Worm (Caenorhabditis elegans) whole organism, early embryonic: Measurements from ENCODE around the gene ddo-3.
A peak's percentile ranks its signal among the peaks of the same experiment; 100 is the strongest.

Experiments
- B0310.2 ChIP-seq: sonication (generic microtip); optimal IDR thresholded peaks from 2 replicates; lab custom pipeline; 2016; ENCODE audit warnings: mild to moderate bottlenecking, missing genetic modification characterization, missing compliant biosample characterization
- F13C5.2 ChIP-seq: sonication (generic microtip); optimal IDR thresholded peaks from 2 replicates; lab custom pipeline; 2017; ENCODE audit warnings: mild to moderate bottlenecking, missing genetic modification characterization, inconsistent platforms, missing compliant biosample characterization
- aly-1 ChIP-seq: sonication (generic microtip); optimal IDR thresholded peaks from 2 replicates; lab custom pipeline; 2016; ENCODE audit warnings: missing genetic modification characterization, missing compliant biosample characterization
- ama-1 ChIP-seq: fragments of 150-350 bp; optimal IDR thresholded peaks from 2 replicates; lab custom pipeline; 2014
- ceh-13 ChIP-seq: fragments of 200-800 bp; sonication (Bioruptor generic); optimal IDR thresholded peaks from 2 replicates; lab custom pipeline; 2018; ENCODE audit warnings: mild to moderate bottlenecking, missing genetic modification characterization, missing compliant biosample characterization
- ceh-36 ChIP-seq: sonication (generic microtip); optimal IDR thresholded peaks from 2 replicates; lab custom pipeline; 2016; ENCODE audit warnings: missing genetic modification characterization, inconsistent platforms, missing compliant biosample characterization
- ets-7 ChIP-seq: sonication (generic microtip); optimal IDR thresholded peaks from 2 replicates; lab custom pipeline; 2016; ENCODE audit warnings: missing genotype, missing genetic modification characterization, missing compliant biosample characterization
- flt-1 ChIP-seq: fragments of 200-800 bp; sonication (Bioruptor generic); IDR thresholded peaks from 2 replicates; pipeline ENCODE4 v1.3.6; 2022; ENCODE audit warnings: missing genetic modification characterization, missing compliant biosample characterization
- hmbx-1 ChIP-seq: sonication (generic microtip); optimal IDR thresholded peaks from 2 replicates; lab custom pipeline; 2016; ENCODE audit warnings: mild to moderate bottlenecking, missing genetic modification characterization, missing compliant biosample characterization
- hmg-4 ChIP-seq: fragments of 200-800 bp; sonication (Bioruptor generic); optimal IDR thresholded peaks from 2 replicates; lab custom pipeline; 2018; ENCODE audit warnings: mild to moderate bottlenecking, missing genetic modification characterization, missing compliant biosample characterization
- hnd-1 ChIP-seq: sonication (generic microtip); optimal IDR thresholded peaks from 2 replicates; lab custom pipeline; 2016; ENCODE audit warnings: missing genetic modification characterization, missing compliant biosample characterization
- pes-1 ChIP-seq: fragments of 200-800 bp; sonication (Bioruptor generic); IDR thresholded peaks from 2 replicates; pipeline ENCODE4 v1.3.6; 2022; ENCODE audit warnings: missing genetic modification reagents, missing genetic modification characterization, missing compliant biosample characterization
- scrt-1 ChIP-seq: fragments of 200-800 bp; sonication (Bioruptor generic); IDR thresholded peaks from 2 replicates; pipeline ENCODE4 v1.3.6; 2022; ENCODE audit warnings: missing genetic modification characterization, missing compliant biosample characterization
- sea-1 ChIP-seq: fragments of 200-800 bp; sonication (Bioruptor generic); conservative IDR thresholded peaks from 2 replicates; pipeline ENCODE4 v1.3.6; 2022; ENCODE audit warnings: missing genetic modification characterization, missing compliant biosample characterization
- tbx-11 ChIP-seq: fragments of 200-800 bp; sonication (Bioruptor generic); IDR thresholded peaks from 2 replicates; pipeline ENCODE4 v1.3.6; 2022; ENCODE audit warnings: missing genetic modification characterization, missing compliant biosample characterization
- tbx-37 ChIP-seq: fragments of 200-800 bp; sonication (Bioruptor generic); conservative IDR thresholded peaks from 2 replicates; pipeline ENCODE4 v1.3.6; 2022; ENCODE audit warnings: missing genetic modification reagents, missing genetic modification characterization, missing compliant biosample characterization
- tra-4 ChIP-seq: sonication (generic microtip); optimal IDR thresholded peaks from 2 replicates; lab custom pipeline; 2017; ENCODE audit warnings: missing genetic modification characterization, missing compliant biosample characterization

Gene ddo-3

ce11 chrIII:6607067-6607466 lies 19.4 kb downstream of the ddo-3 start:
- no peak for TF ChIP-seq ama-1 (lab: Kevin White, UChicago)
- no peak for TF ChIP-seq pes-1 (GFP tag; lab: Robert Waterston, UW)
- no peak for TF ChIP-seq sea-1
- no peak for TF ChIP-seq ceh-13 (GFP tag; lab: Kevin White, UChicago)
- TF ChIP-seq ceh-36 = no peak
- TF ChIP-seq tra-4 (tag; lab: Kevin White, UChicago) = no peak
- no peak for TF ChIP-seq tbx-11
- TF ChIP-seq flt-1 (GFP tag; lab: Robert Waterston, UW) = no peak
- TF ChIP-seq hnd-1 (tag; lab: Kevin White, UChicago) = no peak
- no peak for TF ChIP-seq hmbx-1
- TF ChIP-seq F13C5.2 = no peak
- no peak for TF ChIP-seq scrt-1
- no peak for TF ChIP-seq ets-7
- TF ChIP-seq hmg-4 (GFP tag; lab: Kevin White, UChicago) = no peak
- TF ChIP-seq B0310.2 = no peak

- TF ChIP-seq scrt-1 (no peak), ceh-36 (no peak), F13C5.2 (no peak), hnd-1 (tag; lab: Kevin White, UChicago) (no peak), B0310.2 (no peak), ceh-13 (GFP tag; lab: Kevin White, UChicago) (no peak), aly-1 (tag; lab: Kevin White, UChicago) (no peak), tra-4 (tag; lab: Kevin White, UChicago) (no peak), flt-1 (GFP tag; lab: Robert Waterston, UW) (no peak), hmg-4 (GFP tag; lab: Kevin White, UChicago) (no peak), tbx-11 (no peak), tbx-37 (GFP tag; lab: Robert Waterston, UW) (no peak), sea-1 (no peak), ama-1 (lab: Kevin White, UChicago) (no peak), ets-7 (no peak), pes-1 (GFP tag; lab: Robert Waterston, UW) (no peak), hmbx-1 (no peak)
These were observed 20.0 kb downstream of the ddo-3 start for ce11 chrIII:6607646-6608045.

ce11 chrIII:6608101-6608672 lies 20.5 kb downstream of the ddo-3 start, which contains the start of the genes mdh-2 and F20H11.4:
mdh-2 (minus strand) TSS chrIII:6608106.
F20H11.4 (plus strand) TSS chrIII:6608622.
- TF ChIP-seq aly-1 (tag; lab: Kevin White, UChicago) (no peak), hnd-1 (tag; lab: Kevin White, UChicago) (no peak), F13C5.2 (no peak), tbx-37 (GFP tag; lab: Robert Waterston, UW) (no peak), sea-1 (no peak), hmbx-1 (no peak), tra-4 (tag; lab: Kevin White, UChicago) (no peak), hmg-4 (GFP tag; lab: Kevin White, UChicago) (no peak), ceh-36 (no peak), ama-1 (lab: Kevin White, UChicago) (no peak), pes-1 (GFP tag; lab: Robert Waterston, UW) (no peak), flt-1 (GFP tag; lab: Robert Waterston, UW) (no peak), tbx-11 (no peak), B0310.2 (no peak), ets-7 (no peak)

- TF ChIP-seq hnd-1 (tag; lab: Kevin White, UChicago) (no peak), tbx-11 (no peak), ama-1 (lab: Kevin White, UChicago) (no peak), ceh-36 (no peak), hmbx-1 (no peak), tbx-37 (GFP tag; lab: Robert Waterston, UW) (no peak), scrt-1 (no peak)
These were observed 22.9 kb downstream of the ddo-3 start, which contains the start of gene srh-40 for ce11 chrIII:6610522-6610921. srh-40 (plus strand) TSS chrIII:6610822.

- no peak for TF ChIP-seq hmbx-1
- no peak for TF ChIP-seq tbx-11
- TF ChIP-seq ceh-13 (GFP tag; lab: Kevin White, UChicago) = no peak
- no peak for TF ChIP-seq flt-1 (GFP tag; lab: Robert Waterston, UW)
- TF ChIP-seq pes-1 (GFP tag; lab: Robert Waterston, UW) = no peak
- TF ChIP-seq scrt-1 = no peak
- TF ChIP-seq hnd-1 (tag; lab: Kevin White, UChicago) = no peak
- no peak for TF ChIP-seq sea-1
- TF ChIP-seq hmg-4 (GFP tag; lab: Kevin White, UChicago) = no peak
- no peak for TF ChIP-seq F13C5.2
- no peak for TF ChIP-seq ets-7
- TF ChIP-seq tra-4 (tag; lab: Kevin White, UChicago) = no peak
- no peak for TF ChIP-seq tbx-37 (GFP tag; lab: Robert Waterston, UW)
These were observed 24.6 kb downstream of the ddo-3 start, which contains the start of gene ctsa-4.2 for ce11 chrIII:6612282-6612681. ctsa-4.2 (plus strand) TSS chrIII:6612528.

- TF ChIP-seq F13C5.2 (peak; percentile 11), flt-1 (GFP tag; lab: Robert Waterston, UW) (no peak)
These were observed 27.4 kb downstream of the ddo-3 start, which contains the start of gene cmtr-2 for ce11 chrIII:6615064-6615463. cmtr-2 (plus strand) TSS chrIII:6615414.

ce11 chrIII:6619952-6620351 lies 32.3 kb downstream of the ddo-3 start, which contains the start of gene C13B9.2:
C13B9.2 (plus strand) TSS chrIII:6620252.
- TF ChIP-seq scrt-1 = no peak
- no peak for TF ChIP-seq sea-1
- no peak for TF ChIP-seq tbx-11
- TF ChIP-seq ceh-36 = no peak
- TF ChIP-seq tra-4 (tag; lab: Kevin White, UChicago) = no peak
- no peak for TF ChIP-seq B0310.2
- TF ChIP-seq F13C5.2 = no peak
- TF ChIP-seq hmbx-1 = no peak
- TF ChIP-seq hmg-4 (GFP tag; lab: Kevin White, UChicago) = no peak
- no peak for TF ChIP-seq flt-1 (GFP tag; lab: Robert Waterston, UW)
- no peak for TF ChIP-seq ets-7
- no peak for TF ChIP-seq ceh-13 (GFP tag; lab: Kevin White, UChicago)
- TF ChIP-seq ama-1 (lab: Kevin White, UChicago) = no peak
- no peak for TF ChIP-seq hnd-1 (tag; lab: Kevin White, UChicago)
- TF ChIP-seq pes-1 (GFP tag; lab: Robert Waterston, UW) = no peak
- no peak for TF ChIP-seq tbx-37 (GFP tag; lab: Robert Waterston, UW)
- TF ChIP-seq aly-1 (tag; lab: Kevin White, UChicago) = no peak
